Fruit fly (Drosophila melanogaster) whole organism: ENCODE data around the gene CG8661.

ENCODE experiments used
- CG8478 ChIP-seq: fragments of >200 bp; optimal IDR thresholded peaks from 2 replicates; lab custom pipeline; 2018; ENCODE audit warnings: inconsistent platforms
- Dll ChIP-seq: fragments of >200 bp; optimal IDR thresholded peaks from 2 replicates; lab custom pipeline; 2017
- EcR ChIP-seq, 2 experiments: fragments of >200 bp; optimal IDR thresholded peaks; 2 replicates each; lab custom pipeline; 2017; ENCODE audit warnings: missing biosample characterization in 2 of 2, missing genetic modification characterization in 2 of 2, missing genetic modification reagents in 2 of 2
- pan ChIP-seq: fragments of >200 bp; optimal IDR thresholded peaks from 2 replicates; lab custom pipeline; 2017
- psq ChIP-seq: fragments of >200 bp; optimal IDR thresholded peaks from 2 replicates; lab custom pipeline; 2017
- usp ChIP-seq: fragments of >200 bp; optimal IDR thresholded peaks from 2 replicates; lab custom pipeline; 2017; ENCODE audit warnings: missing biosample characterization, missing genetic modification characterization, mixed read lengths

CG8661 gene

DNA sequence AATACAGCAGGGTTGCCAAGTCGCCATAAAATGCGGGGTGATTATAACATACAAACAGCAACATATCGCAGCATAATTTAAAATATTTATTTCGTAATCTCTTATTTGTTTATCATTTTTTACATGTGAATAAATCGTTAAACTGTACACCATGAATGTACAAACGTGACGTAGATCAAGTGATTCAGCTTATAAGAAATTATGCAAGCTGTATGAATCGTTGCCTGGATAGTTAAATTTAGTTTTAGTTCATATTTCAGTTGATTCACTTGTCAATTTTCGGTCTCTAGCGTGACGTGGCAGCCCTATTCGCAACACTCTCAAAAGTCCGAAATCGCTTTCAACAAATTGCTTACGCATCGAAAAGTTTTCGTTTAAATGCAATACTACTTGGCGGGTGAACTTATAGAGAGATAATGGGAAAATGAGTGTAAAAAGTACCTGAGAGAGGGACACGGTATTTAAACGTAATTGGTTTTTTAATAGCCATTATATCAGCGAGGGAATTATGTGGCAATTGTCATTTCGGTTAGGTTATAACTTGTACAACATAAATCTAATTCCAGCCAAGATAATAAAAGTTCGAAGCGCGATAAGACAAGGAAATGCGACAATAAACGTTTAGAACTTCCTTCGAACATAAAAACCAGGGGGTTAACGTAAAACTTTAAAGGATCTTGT is 7.9 kb upstream of the CG8661 start:
- TF ChIP-seq EcR (GFP tag; optimal IDR thresholded peaks at IDR 0.05; lab: Kevin White, UChicago) (no peak), usp (GFP tag; lab: Kevin White, UChicago) (no peak), CG8478 (lab: Kevin White, UChicago) (no peak), pan (no peak), Dll (lab: Kevin White, UChicago) (no peak), psq (no peak)

DNA sequence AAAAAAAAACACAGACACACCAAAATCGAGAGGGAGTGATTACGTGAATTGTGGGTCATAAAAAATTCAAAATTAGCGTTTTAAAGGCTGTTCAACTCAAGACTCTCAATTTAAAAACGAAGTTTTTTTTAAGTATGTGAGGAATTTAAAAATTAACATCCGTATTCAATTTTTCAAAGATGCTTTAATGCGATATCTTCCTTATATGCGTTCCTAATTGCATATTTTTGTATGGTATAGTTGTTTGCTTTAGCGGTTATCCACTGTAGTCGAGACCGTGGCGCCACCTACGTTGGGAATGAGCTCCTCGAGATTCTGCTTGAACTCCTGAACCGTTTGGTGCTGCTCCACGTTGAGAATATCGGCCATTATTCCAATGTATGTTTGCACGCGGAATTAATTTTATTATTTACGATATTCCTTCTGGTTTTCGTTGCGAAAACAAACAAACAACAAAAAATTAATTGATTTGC is 6.7 kb upstream of the CG8661 start:
- TF ChIP-seq psq (no peak), Dll (lab: Kevin White, UChicago) (no peak), usp (GFP tag; lab: Kevin White, UChicago) (no peak), EcR (GFP tag; optimal IDR thresholded peaks at IDR 0.05; lab: Kevin White, UChicago) (no peak), pan (no peak), CG8478 (lab: Kevin White, UChicago) (no peak)

DNA sequence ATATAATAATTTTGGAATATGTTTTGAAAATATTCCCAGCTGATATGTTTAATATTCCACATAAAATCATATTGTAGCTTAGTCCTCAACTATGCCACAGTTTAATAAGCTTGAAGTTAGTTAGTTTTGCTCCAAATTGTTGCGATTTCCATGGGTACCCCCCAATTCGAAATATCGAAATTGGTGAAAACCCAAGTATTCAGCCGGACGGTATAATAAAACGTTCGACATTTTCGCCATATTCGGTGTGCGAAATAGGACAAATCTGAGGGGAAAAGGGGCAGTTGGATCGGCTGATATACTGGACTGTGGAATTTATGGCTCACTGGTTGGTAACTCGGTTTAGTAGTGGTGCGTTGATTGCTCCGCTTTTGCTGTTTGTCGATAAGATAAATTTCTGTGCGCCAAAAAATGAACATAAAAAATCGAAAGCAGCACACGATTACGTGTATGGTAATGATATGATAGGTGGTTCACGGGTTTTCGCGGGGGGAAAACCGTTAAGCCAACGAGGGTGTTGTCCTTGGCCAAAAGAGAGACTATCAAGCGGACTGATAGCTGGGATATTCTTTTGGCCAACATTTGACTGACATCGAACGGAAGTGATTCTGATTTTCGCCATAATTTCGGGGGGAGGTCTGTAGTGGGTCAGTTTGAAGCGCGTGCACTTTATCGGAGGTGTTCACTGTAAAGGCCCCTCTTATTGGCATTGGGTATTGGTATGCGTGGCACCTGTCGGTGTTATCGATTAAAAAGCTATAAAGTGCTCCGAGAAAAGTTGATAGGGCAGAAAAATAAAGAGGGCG is 6.1 kb upstream of the CG8661 start:
- no peak for TF ChIP-seq psq
- no peak for TF ChIP-seq Dll (lab: Kevin White, UChicago)
- TF ChIP-seq CG8478 (lab: Kevin White, UChicago) = no peak
- no peak for TF ChIP-seq pan
- no peak for TF ChIP-seq EcR (GFP tag; optimal IDR thresholded peaks at IDR 0.05; lab: Kevin White, UChicago)
- no peak for TF ChIP-seq usp (GFP tag; lab: Kevin White, UChicago)

DNA sequence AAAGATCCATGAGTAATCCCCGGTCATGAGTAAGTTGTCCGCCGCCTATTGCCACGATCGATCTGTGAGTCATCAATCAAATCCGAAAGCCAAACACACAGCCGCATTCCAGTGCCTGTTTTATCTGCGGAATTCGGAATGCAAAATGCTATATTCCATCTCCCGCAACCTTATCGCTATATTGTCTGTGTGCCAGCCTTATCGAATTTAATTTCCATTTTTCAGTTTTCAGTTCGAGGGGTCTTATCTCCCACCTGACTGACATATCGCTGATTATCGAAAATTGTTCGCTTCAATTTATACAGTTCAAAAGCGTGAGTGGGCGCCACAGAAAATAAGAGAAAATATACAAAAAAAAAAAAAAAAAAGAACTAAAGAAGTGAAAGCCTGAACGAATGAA is 4.9 kb upstream of the CG8661 start:
- no peak for TF ChIP-seq pan
- no peak for TF ChIP-seq EcR (GFP tag; optimal IDR thresholded peaks at IDR 0.05; lab: Kevin White, UChicago)
- TF ChIP-seq CG8478 (lab: Kevin White, UChicago) = no peak

DNA sequence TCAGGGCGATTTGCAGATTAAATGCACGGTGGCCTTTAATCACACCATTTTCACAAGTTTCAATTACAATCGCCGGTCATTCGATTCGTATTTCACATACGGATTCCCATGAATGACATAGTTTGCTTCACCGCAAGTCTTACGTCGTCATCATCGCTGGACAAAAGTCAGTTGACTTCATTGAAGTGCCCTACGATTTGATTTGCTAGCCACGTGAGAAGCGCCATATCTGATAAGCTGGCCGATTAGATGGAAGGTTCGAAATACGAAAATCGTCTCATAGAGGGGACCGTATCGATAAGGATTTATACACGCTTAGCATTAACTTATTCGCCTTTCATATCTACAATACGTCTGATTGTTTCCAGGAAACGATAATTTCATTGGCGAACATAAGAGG is 769 bp upstream of the CG8661 start:
- no peak for TF ChIP-seq EcR (GFP tag; optimal IDR thresholded peaks at IDR 0.05; lab: Kevin White, UChicago)
- no peak for TF ChIP-seq Dll (lab: Kevin White, UChicago)
- TF ChIP-seq CG8478 (lab: Kevin White, UChicago) = no peak
- no peak for TF ChIP-seq usp (GFP tag; lab: Kevin White, UChicago)
- no peak for TF ChIP-seq pan
- TF ChIP-seq psq = no peak

DNA sequence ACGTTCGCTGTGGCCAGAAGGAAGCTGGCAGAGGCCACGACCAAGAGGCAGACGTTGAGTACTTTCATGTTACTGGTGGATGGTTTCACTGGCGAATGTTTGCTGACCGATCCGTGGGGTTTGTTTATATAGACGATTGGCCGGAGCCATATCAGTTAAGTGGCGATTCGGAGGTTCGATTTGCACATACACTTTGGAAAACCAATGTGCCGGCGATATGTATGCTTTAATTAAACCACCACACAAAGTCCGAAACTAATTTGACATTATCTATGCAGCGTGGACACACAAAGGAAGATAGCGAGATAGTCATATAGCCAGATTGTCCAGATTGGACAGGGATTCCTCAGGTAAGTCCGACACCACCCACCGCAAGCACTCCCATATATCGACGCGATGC is 1.7 kb downstream of the CG8661 start, which contains the start of gene CG8664:
TSS of gene CG8664 (minus strand) at position 101 of the 400 bp plus-strand sequence.
- no peak for TF ChIP-seq CG8478 (lab: Kevin White, UChicago)
- no peak for TF ChIP-seq usp (GFP tag; lab: Kevin White, UChicago)
- TF ChIP-seq psq = no peak
- no peak for TF ChIP-seq Dll (lab: Kevin White, UChicago)
- no peak for TF ChIP-seq pan
- no peak for TF ChIP-seq EcR (GFP tag; optimal IDR thresholded peaks at IDR 0.05; lab: Kevin White, UChicago)

DNA sequence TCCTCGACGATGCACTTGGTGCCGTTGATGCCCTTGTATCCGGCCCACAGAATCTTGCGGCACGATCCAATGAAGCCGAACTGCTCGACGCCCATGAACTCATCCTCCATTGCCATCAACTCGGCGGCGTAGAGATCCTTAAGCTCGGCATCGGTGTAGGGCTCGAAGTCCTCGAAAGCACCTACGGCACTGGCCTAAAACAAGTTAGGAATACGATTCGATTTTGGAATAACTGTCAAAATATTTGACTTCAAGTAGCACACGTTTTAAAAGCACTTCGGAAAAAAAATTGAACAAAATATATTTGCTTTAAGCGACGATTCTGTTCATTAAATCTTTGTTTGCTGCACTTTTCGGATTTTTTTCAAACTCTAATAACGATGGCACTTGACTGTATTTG is 2.1 kb downstream of the CG8661 start, which contains the start of gene CG5445:
TSS of gene CG5445 (plus strand) at position 301 of the 400 bp plus-strand sequence.
- TF ChIP-seq usp (GFP tag; lab: Kevin White, UChicago) (no peak), CG8478 (lab: Kevin White, UChicago) (no peak), pan (no peak), Dll (lab: Kevin White, UChicago) (no peak), psq (no peak), EcR (GFP tag; optimal IDR thresholded peaks at IDR 0.05; lab: Kevin White, UChicago) (no peak)

DNA sequence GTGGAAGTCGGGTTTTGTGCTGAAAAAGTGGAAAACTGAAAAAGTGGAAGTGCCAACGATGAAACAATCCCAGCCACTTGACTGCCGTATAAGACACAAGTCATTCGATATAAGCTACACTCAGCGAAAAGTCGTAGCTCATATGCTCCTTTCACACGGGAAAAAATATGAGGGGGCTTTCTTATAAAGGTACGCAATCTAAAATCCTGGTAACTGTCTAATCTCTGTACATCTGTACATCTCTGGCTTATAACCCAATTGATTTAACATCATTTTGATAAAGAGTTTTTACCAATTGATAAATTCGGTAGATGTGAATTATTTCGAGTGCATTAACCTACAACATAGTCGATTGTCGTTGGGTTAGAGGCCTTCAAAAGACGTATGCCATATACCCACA is 9.5 kb downstream of the CG8661 start:
- TF ChIP-seq Dll (lab: Kevin White, UChicago) (no peak), usp (GFP tag; lab: Kevin White, UChicago) (no peak), EcR (GFP tag; optimal IDR thresholded peaks at IDR 0.05; lab: Kevin White, UChicago) (no peak), psq (no peak), pan (no peak), CG8478 (lab: Kevin White, UChicago) (no peak)

DNA sequence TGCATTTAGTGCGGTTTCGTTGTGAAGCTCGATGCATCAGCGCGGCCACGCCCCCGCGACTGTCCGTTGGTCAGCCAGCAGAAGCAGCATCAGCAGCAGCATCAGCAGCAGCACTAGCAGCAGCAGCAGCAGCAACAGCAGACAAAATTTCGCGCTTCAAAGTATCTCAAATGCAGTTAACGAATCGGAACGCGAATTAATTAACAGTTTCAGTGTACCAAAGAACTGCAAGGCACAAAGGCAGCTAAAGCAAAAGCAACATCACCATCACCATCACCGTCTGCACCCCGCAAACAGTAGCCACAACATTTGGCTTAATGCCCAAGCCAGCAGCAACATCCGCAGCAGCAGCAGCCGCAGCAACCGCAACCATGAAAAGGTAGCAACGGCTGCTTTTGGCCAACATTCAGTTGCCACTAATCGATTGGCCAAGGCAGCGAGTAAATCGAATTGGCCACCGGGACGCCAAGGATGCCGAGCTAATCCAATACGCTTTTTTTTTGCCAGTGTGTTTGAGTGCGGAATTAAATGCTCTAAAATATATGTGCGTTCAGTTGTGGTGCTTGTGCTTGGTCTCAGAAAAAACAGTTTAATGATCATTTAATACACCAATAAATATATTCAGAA is 18.8 kb downstream of the CG8661 start:
- TF ChIP-seq Dll (lab: Kevin White, UChicago) = no peak
- no peak for TF ChIP-seq usp (GFP tag; lab: Kevin White, UChicago)
- no peak for TF ChIP-seq pan
- TF ChIP-seq EcR (GFP tag; optimal IDR thresholded peaks at IDR 0.05; lab: Kevin White, UChicago) = no peak
- no peak for TF ChIP-seq psq
- no peak for TF ChIP-seq CG8478 (lab: Kevin White, UChicago)

DNA sequence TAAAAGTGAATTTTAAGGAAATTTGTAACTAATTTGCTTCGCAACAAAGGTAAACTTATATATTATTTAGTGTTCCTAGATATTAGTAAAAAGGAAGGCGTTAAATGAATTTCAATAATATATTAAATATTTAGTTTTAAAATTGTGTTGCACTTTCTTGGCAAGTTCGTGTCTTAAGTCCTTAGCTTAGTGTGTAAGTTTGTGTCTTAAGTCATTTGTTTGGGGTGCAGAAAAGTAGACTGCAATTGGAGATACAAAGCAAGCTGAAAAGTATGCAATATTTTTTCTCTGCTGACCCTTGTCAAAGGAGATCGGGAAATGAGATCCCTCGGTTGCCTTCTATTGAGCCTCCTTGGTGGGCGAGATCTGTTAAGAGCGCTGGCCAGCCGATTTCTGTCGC is 22.3 kb downstream of the CG8661 start:
- no peak for TF ChIP-seq Dll (lab: Kevin White, UChicago)
- no peak for TF ChIP-seq usp (GFP tag; lab: Kevin White, UChicago)
- TF ChIP-seq CG8478 (lab: Kevin White, UChicago) = no peak
- TF ChIP-seq psq = no peak
- TF ChIP-seq pan = no peak
- TF ChIP-seq EcR (GFP tag; optimal IDR thresholded peaks at IDR 0.05; lab: Kevin White, UChicago) = no peak

DNA sequence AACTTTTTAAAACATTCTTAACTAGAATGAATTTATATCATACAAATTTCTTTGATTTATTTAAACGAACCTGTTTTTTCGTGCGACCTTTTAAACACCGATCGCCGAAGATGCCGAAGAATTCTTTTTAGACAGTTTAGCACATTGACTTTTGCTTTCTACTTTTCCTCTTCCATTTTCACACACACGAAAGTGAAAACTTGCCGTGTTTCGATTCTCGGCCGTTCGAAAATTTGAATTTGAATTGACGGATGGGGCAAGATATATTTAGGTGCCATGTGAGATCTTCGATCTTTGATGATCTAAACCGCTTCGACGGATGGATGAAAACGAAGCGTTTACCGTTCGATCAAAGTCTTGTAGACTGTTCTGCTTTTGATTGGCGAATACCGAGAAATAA is 28.6 kb downstream of the CG8661 start:
- no peak for TF ChIP-seq pan
- TF ChIP-seq psq = no peak
- no peak for TF ChIP-seq Dll (lab: Kevin White, UChicago)
- no peak for TF ChIP-seq usp (GFP tag; lab: Kevin White, UChicago)
- TF ChIP-seq CG8478 (lab: Kevin White, UChicago) = no peak
- no peak for TF ChIP-seq EcR (GFP tag; optimal IDR thresholded peaks at IDR 0.05; lab: Kevin White, UChicago)
